Worm (Caenorhabditis elegans): ENCODE measurements around the gene cku-80.

The cku-80 gene

ce11 chrIII:4429402-4429801 lies 9.8 kb downstream of the cku-80 start, which contains the start of gene C28A5.6:
C28A5.6 (minus strand) TSS chrIII:4429502.
- TF ChIP-seq nhr-43 (tag; optimal IDR thresholded peaks at IDR 0.05; ENCODE audit: poor library complexity, severe bottlenecking): no peak
- TF ChIP-seq hmg-11 (tag; optimal IDR thresholded peaks at IDR 0.05): no peak
- no peak for TF ChIP-seq pqm-1 (tag; optimal IDR thresholded peaks at IDR 0.05)
- no peak for TF ChIP-seq pha-4 (tag; optimal IDR thresholded peaks at IDR 0.05)
- no peak for TF ChIP-seq nhr-76 (tag; optimal IDR thresholded peaks at IDR 0.05)
- no peak for TF ChIP-seq egl-27 (tag; optimal IDR thresholded peaks at IDR 0.05)
- TF ChIP-seq R02D3.7 (tag; optimal IDR thresholded peaks at IDR 0.05): no peak
- no peak for TF ChIP-seq ceh-82 (tag; optimal IDR thresholded peaks at IDR 0.05)
- no peak for TF ChIP-seq jun-1 (tag; optimal IDR thresholded peaks at IDR 0.05)
- no peak for TF ChIP-seq nhr-77 (tag; optimal IDR thresholded peaks at IDR 0.05)
- TF ChIP-seq lin-39 (tag; optimal IDR thresholded peaks at IDR 0.05): no peak
- TF ChIP-seq skn-1 (tag; optimal IDR thresholded peaks at IDR 0.05): no peak
- no peak for TF ChIP-seq nhr-11 (tag; optimal IDR thresholded peaks at IDR 0.05)
- no peak for TF ChIP-seq ceh-9 (tag; optimal IDR thresholded peaks at IDR 0.05)
- no peak for TF ChIP-seq nhr-237 (tag; optimal IDR thresholded peaks at IDR 0.05)
- TF ChIP-seq elt-1 (tag; optimal IDR thresholded peaks at IDR 0.05): no peak
- TF ChIP-seq ceh-28 (tag; optimal IDR thresholded peaks at IDR 0.05): no peak

- TF ChIP-seq daf-12 (tag; optimal IDR thresholded peaks at IDR 0.05) (no peak), nfya-1 (tag; optimal IDR thresholded peaks at IDR 0.05; ENCODE audit: insufficient read depth) (no peak), mml-1 (tag; optimal IDR thresholded peaks at IDR 0.05) (no peak), mdl-1 (tag; optimal IDR thresholded peaks at IDR 0.05) (no peak), ceh-28 (tag; optimal IDR thresholded peaks at IDR 0.05) (no peak), unc-39 (tag; optimal IDR thresholded peaks at IDR 0.05) (no peak), jun-1 (tag; optimal IDR thresholded peaks at IDR 0.05) (no peak), ZK546.5 (tag; optimal IDR thresholded peaks at IDR 0.05) (no peak), ztf-11 (tag; optimal IDR thresholded peaks at IDR 0.05) (no peak), ceh-9 (tag; optimal IDR thresholded peaks at IDR 0.05) (no peak), pha-4 (tag; optimal IDR thresholded peaks at IDR 0.05) (no peak), hmg-11 (tag; optimal IDR thresholded peaks at IDR 0.05) (no peak), snpc-4 (tag; optimal IDR thresholded peaks at IDR 0.05) (no peak), nhr-28 (tag; optimal IDR thresholded peaks at IDR 0.05) (no peak), unc-62 (GFP tag; optimal IDR thresholded peaks at IDR 0.05) (no peak), nhr-12 (tag; optimal IDR thresholded peaks at IDR 0.05) (no peak), skn-1 (tag; optimal IDR thresholded peaks at IDR 0.05) (no peak)
Observed at ce11 chrIII:4434294-4434781, 14.7 kb downstream of the cku-80 start, which contains the start of gene C28A5.1. C28A5.1 (minus strand) TSS chrIII:4434344.

ce11 chrIII:4435262-4435661 lies 15.6 kb downstream of the cku-80 start:
- TF ChIP-seq ceh-82 (tag; optimal IDR thresholded peaks at IDR 0.05) (no peak), pqm-1 (tag; optimal IDR thresholded peaks at IDR 0.05) (no peak), fkh-2 (tag; optimal IDR thresholded peaks at IDR 0.05) (no peak), sea-2 (GFP tag; optimal IDR thresholded peaks at IDR 0.05) (no peak), pha-4 (tag; optimal IDR thresholded peaks at IDR 0.05) (no peak), nhr-76 (tag; optimal IDR thresholded peaks at IDR 0.05) (no peak), unc-39 (tag; optimal IDR thresholded peaks at IDR 0.05) (no peak), egl-27 (tag; optimal IDR thresholded peaks at IDR 0.05) (no peak), unc-62 (GFP tag; optimal IDR thresholded peaks at IDR 0.05) (no peak), jun-1 (tag; optimal IDR thresholded peaks at IDR 0.05) (no peak)

- no peak for TF ChIP-seq nhr-237 (tag; optimal IDR thresholded peaks at IDR 0.05)
- no peak for TF ChIP-seq ZK546.5 (tag; optimal IDR thresholded peaks at IDR 0.05)
- TF ChIP-seq daf-12 (tag; optimal IDR thresholded peaks at IDR 0.05): no peak
- TF ChIP-seq elt-1 (tag; optimal IDR thresholded peaks at IDR 0.05): no peak
- TF ChIP-seq eor-1 (tag; optimal IDR thresholded peaks at IDR 0.05): no peak
- TF ChIP-seq lin-39 (tag; optimal IDR thresholded peaks at IDR 0.05): no peak
- TF ChIP-seq elt-3 (tag; optimal IDR thresholded peaks at IDR 0.05): no peak
- TF ChIP-seq unc-62 (GFP tag; optimal IDR thresholded peaks at IDR 0.05): no peak
- no peak for TF ChIP-seq sea-2 (GFP tag; optimal IDR thresholded peaks at IDR 0.05)
- no peak for TF ChIP-seq ztf-11 (tag; optimal IDR thresholded peaks at IDR 0.05)
- TF ChIP-seq fkh-2 (tag; optimal IDR thresholded peaks at IDR 0.05): no peak
- TF ChIP-seq pha-4 (tag; optimal IDR thresholded peaks at IDR 0.05): no peak
- TF ChIP-seq fkh-10 (GFP tag; optimal IDR thresholded peaks at IDR 0.05): no peak
Observed at ce11 chrIII:4439493-4439983, 19.9 kb downstream of the cku-80 start, which contains the start of gene C28A5.2. C28A5.2 (minus strand) TSS chrIII:4439543.
